Worm (Caenorhabditis elegans) whole organism, L2 larva: ENCODE data around the gene C16C8.16.

Experiments
- nhr-23 ChIP-seq: fragments of 150-350 bp; optimal IDR thresholded peaks from 2 replicates; lab custom pipeline; 2014; ENCODE audit warnings: missing biosample characterization, missing genetic modification reagents, missing genetic modification characterization
- nhr-237 ChIP-seq: fragments of 150-350 bp; optimal IDR thresholded peaks from 2 replicates; lab custom pipeline; 2014; ENCODE audit warnings: missing biosample characterization, missing genetic modification characterization
- unc-62 ChIP-seq: fragments of 150-350 bp; optimal IDR thresholded peaks from 2 replicates; lab custom pipeline; 2014; ENCODE audit warnings: missing biosample characterization, missing genetic modification reagents, missing genetic modification characterization

DNA sequence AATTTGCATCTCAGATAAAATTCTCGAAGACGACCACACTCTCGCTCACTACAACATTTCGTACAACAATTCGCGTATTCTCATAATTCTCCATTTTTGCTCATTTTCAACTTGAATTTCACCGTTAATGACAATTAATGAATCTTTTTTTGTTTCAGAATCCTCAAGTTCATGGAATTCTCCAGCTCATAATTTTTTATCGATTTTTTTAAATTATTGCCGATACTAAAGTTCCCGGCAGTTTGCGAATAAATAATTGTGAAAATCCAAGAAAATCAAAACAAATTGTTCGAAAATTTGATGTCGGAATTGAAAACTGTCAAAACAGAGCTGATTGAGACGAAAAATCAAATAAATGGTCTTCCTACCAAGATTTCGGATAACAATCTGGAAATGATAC lies 2.4 kb downstream of the C16C8.16 start, which contains the start of gene C16C8.21:
- TF ChIP-seq nhr-23 (tag; lab: Kevin White, UChicago) = no peak
- no peak for TF ChIP-seq unc-62 (GFP tag; lab: Kevin White, UChicago)
- no peak for TF ChIP-seq nhr-237 (tag; lab: Kevin White, UChicago)
